Fruit fly (Drosophila melanogaster) whole organism, embryonic: ENCODE measurements around the gene Dpm1.

ENCODE experiments used
- CG10274 ChIP-seq: fragments of 200-800 bp; sonication (Bioruptor generic); optimal IDR thresholded peaks from 3 replicates; lab custom pipeline; 2017; ENCODE audit warnings: missing biosample characterization, mild to moderate bottlenecking, missing genetic modification characterization
- CG10462 ChIP-seq: fragments of 200-800 bp; sonication (Bioruptor generic); optimal IDR thresholded peaks from 2 replicates; lab custom pipeline; 2016; ENCODE audit warnings: missing biosample characterization, missing genetic modification characterization
- CG12155 ChIP-seq: fragments of 200-800 bp; sonication (Bioruptor generic); optimal IDR thresholded peaks from 3 replicates; lab custom pipeline; 2016; ENCODE audit warnings: missing biosample characterization, missing genetic modification characterization
- CG1647 ChIP-seq: fragments of 200-800 bp; sonication (Bioruptor generic); optimal IDR thresholded peaks from 3 replicates; lab custom pipeline; 2016; ENCODE audit warnings: missing biosample characterization, missing genetic modification characterization
- CG17361 ChIP-seq: fragments of 200-800 bp; sonication (Bioruptor generic); IDR thresholded peaks from 3 replicates; pipeline ENCODE4 v1.3.6; 2022; ENCODE audit warnings: missing biosample characterization, missing genetic modification characterization
- CG17568 ChIP-seq: fragments of 200-800 bp; sonication (Bioruptor generic); optimal IDR thresholded peaks from 2 replicates; lab custom pipeline; 2018; ENCODE audit warnings: missing biosample characterization, mild to moderate bottlenecking, missing genetic modification characterization, moderate library complexity
- CG17802 ChIP-seq: fragments of 200-800 bp; sonication (Bioruptor generic); optimal IDR thresholded peaks from 2 replicates; lab custom pipeline; 2018; ENCODE audit warnings: missing biosample characterization, mild to moderate bottlenecking, missing genetic modification characterization, moderate library complexity
- CG17912 ChIP-seq: fragments of 200-800 bp; sonication (Bioruptor generic); optimal IDR thresholded peaks from 2 replicates; lab custom pipeline; 2018; ENCODE audit warnings: missing biosample characterization, mild to moderate bottlenecking, missing genetic modification characterization
- CG1792 ChIP-seq: fragments of 200-800 bp; sonication (Bioruptor generic); optimal IDR thresholded peaks from 2 replicates; lab custom pipeline; 2016; ENCODE audit warnings: missing biosample characterization, missing genetic modification characterization
- CG18599 ChIP-seq: fragments of 200-800 bp; sonication (Bioruptor generic); optimal IDR thresholded peaks from 3 replicates; lab custom pipeline; 2017; ENCODE audit warnings: missing biosample characterization, missing genetic modification characterization, mild to moderate bottlenecking, moderate library complexity, missing genetic modification reagents
- CG18764 ChIP-seq: fragments of 200-800 bp; sonication (Bioruptor generic); optimal IDR thresholded peaks from 3 replicates; lab custom pipeline; 2016; ENCODE audit warnings: missing biosample characterization, missing genetic modification characterization
- CG2116 ChIP-seq: fragments of 200-800 bp; sonication (Bioruptor generic); optimal IDR thresholded peaks from 3 replicates; lab custom pipeline; 2018; ENCODE audit warnings: missing biosample characterization, mild to moderate bottlenecking, missing genetic modification characterization
- CG2199 ChIP-seq: fragments of 200-800 bp; sonication (Bioruptor generic); IDR thresholded peaks from 3 replicates; pipeline ENCODE4 v1.3.6; 2022; ENCODE audit warnings: missing biosample characterization, missing genetic modification characterization
- CG31441 ChIP-seq: fragments of 200-800 bp; sonication (Bioruptor generic); IDR thresholded peaks from 2 replicates; pipeline ENCODE4 v1.3.6; 2022; ENCODE audit warnings: missing biosample characterization, missing genetic modification characterization
- CG32772 ChIP-seq: fragments of 200-800 bp; sonication (Bioruptor generic); IDR thresholded peaks from 2 replicates; pipeline ENCODE4 v1.3.6; 2022; ENCODE audit warnings: missing biosample characterization, missing genetic modification characterization
- CG33213 ChIP-seq: fragments of 200-800 bp; sonication (Bioruptor generic); optimal IDR thresholded peaks from 3 replicates; lab custom pipeline; 2016; ENCODE audit warnings: missing biosample characterization, missing genetic modification characterization
- CG34376 ChIP-seq: fragments of 200-800 bp; sonication (Bioruptor generic); optimal IDR thresholded peaks from 2 replicates; lab custom pipeline; 2018; ENCODE audit warnings: missing biosample characterization, mild to moderate bottlenecking, missing genetic modification characterization
- CG4328 ChIP-seq: fragments of 200-800 bp; sonication (Bioruptor generic); optimal IDR thresholded peaks from 3 replicates; lab custom pipeline; 2017; ENCODE audit warnings: missing biosample characterization, missing genetic modification reagents, missing genetic modification characterization
- CG43689 ChIP-seq: fragments of 200-800 bp; sonication (Bioruptor generic); IDR thresholded peaks from 2 replicates; pipeline ENCODE4 v1.3.6; 2022; ENCODE audit warnings: missing biosample characterization, missing genetic modification characterization
- CG7786 ChIP-seq: fragments of 200-800 bp; sonication (Bioruptor generic); optimal IDR thresholded peaks from 2 replicates; lab custom pipeline; 2016; ENCODE audit warnings: missing biosample characterization, missing genetic modification characterization
- CG8388 ChIP-seq: fragments of 200-800 bp; sonication (Bioruptor generic); optimal IDR thresholded peaks from 2 replicates; lab custom pipeline; 2019; ENCODE audit warnings: missing biosample characterization, mild to moderate bottlenecking, missing genetic modification characterization, moderate library complexity
- CG9876 ChIP-seq: fragments of 200-800 bp; sonication (Bioruptor generic); optimal IDR thresholded peaks from 2 replicates; lab custom pipeline; 2016; ENCODE audit warnings: missing biosample characterization, missing genetic modification characterization
- Camta ChIP-seq: fragments of 200-800 bp; sonication (Bioruptor generic); optimal IDR thresholded peaks from 2 replicates; lab custom pipeline; 2016; ENCODE audit warnings: missing biosample characterization, missing genetic modification characterization
- D ChIP-seq, 2 experiments: fragments of 200-800 bp in 1 of 2; fragments of >200 bp in 1 of 2; sonication (Bioruptor generic) in 1 of 2; optimal IDR thresholded peaks; 2 replicates in 1 of 2; 3 replicates in 1 of 2; lab custom pipeline; 2017; ENCODE audit warnings: mild to moderate bottlenecking in 1 of 2, missing biosample characterization in 1 of 2, missing genetic modification characterization in 1 of 2, missing genetic modification reagents in 1 of 2
- E2f2 ChIP-seq: fragments of 200-800 bp; sonication (Bioruptor generic); IDR thresholded peaks from 2 replicates; pipeline ENCODE4 v1.3.6; 2022; ENCODE audit warnings: missing biosample characterization, missing genetic modification characterization
- Gsc ChIP-seq: fragments of 200-800 bp; sonication (Bioruptor generic); IDR thresholded peaks from 2 replicates; pipeline ENCODE4 v1.3.6; 2022; ENCODE audit warnings: missing biosample characterization, missing genetic modification characterization
- Hey ChIP-seq: fragments of 200-800 bp; sonication (Bioruptor generic); optimal IDR thresholded peaks from 3 replicates; lab custom pipeline; 2018; ENCODE audit warnings: missing biosample characterization, mild to moderate bottlenecking, missing genetic modification characterization
- Mad ChIP-seq: fragments of 200-800 bp; sonication (Bioruptor generic); optimal IDR thresholded peaks from 2 replicates; lab custom pipeline; 2016; ENCODE audit warnings: missing biosample characterization, missing genetic modification characterization
- NC2α ChIP-seq: fragments of 200-800 bp; sonication (Bioruptor generic); optimal IDR thresholded peaks from 2 replicates; lab custom pipeline; 2016; ENCODE audit warnings: missing biosample characterization, missing genetic modification characterization
- NK7.1 ChIP-seq: fragments of 200-800 bp; sonication (Bioruptor generic); optimal IDR thresholded peaks from 3 replicates; lab custom pipeline; 2016; ENCODE audit warnings: missing biosample characterization, missing genetic modification characterization
- Scr ChIP-seq: fragments of 200-800 bp; sonication (Bioruptor generic); IDR thresholded peaks from 2 replicates; pipeline ENCODE4 v1.3.6; 2022; ENCODE audit warnings: missing biosample characterization, missing genetic modification characterization; ENCODE audit not compliant: partially characterized antibody
- Taf1 ChIP-seq: fragments of 200-800 bp; sonication (Bioruptor generic); IDR thresholded peaks from 2 replicates; pipeline ENCODE4 v1.3.6; 2022; ENCODE audit warnings: missing biosample characterization, missing genetic modification characterization
- Xrp1 ChIP-seq: fragments of 200-800 bp; sonication (Bioruptor generic); IDR thresholded peaks from 2 replicates; pipeline ENCODE4 v1.3.6; 2022; ENCODE audit warnings: missing biosample characterization, missing genetic modification characterization
- bowl ChIP-seq: fragments of 200-800 bp; sonication (Bioruptor generic); IDR thresholded peaks from 2 replicates; pipeline ENCODE4 v1.3.6; 2022; ENCODE audit warnings: missing biosample characterization, missing genetic modification characterization
- btn ChIP-seq: fragments of 200-800 bp; sonication (Bioruptor generic); optimal IDR thresholded peaks from 2 replicates; lab custom pipeline; 2016; ENCODE audit warnings: missing biosample characterization, missing genetic modification characterization
- cato ChIP-seq: fragments of 200-800 bp; sonication (Bioruptor generic); optimal IDR thresholded peaks from 2 replicates; lab custom pipeline; 2016; ENCODE audit warnings: missing biosample characterization, missing genetic modification characterization, borderline replicate concordance
- corto ChIP-seq: fragments of 200-800 bp; sonication (Bioruptor generic); optimal IDR thresholded peaks from 2 replicates; lab custom pipeline; 2016; ENCODE audit warnings: missing biosample characterization, mild to moderate bottlenecking, missing genetic modification characterization, moderate library complexity
- crp ChIP-seq, 2 experiments: fragments of 200-800 bp; sonication (Bioruptor generic); optimal IDR thresholded peaks; 2 replicates in 1 of 2; 3 replicates in 1 of 2; lab custom pipeline; 2017; ENCODE audit warnings: missing biosample characterization in 2 of 2, missing genetic modification characterization in 2 of 2, mild to moderate bottlenecking in 1 of 2, moderate library complexity in 1 of 2
- dmrt11E ChIP-seq: fragments of 200-800 bp; sonication (Bioruptor generic); optimal IDR thresholded peaks from 3 replicates; lab custom pipeline; 2018; ENCODE audit warnings: missing biosample characterization, mild to moderate bottlenecking, missing genetic modification characterization, moderate library complexity
- her ChIP-seq: fragments of 200-800 bp; sonication (Bioruptor generic); optimal IDR thresholded peaks from 2 replicates; lab custom pipeline; 2016; ENCODE audit warnings: missing biosample characterization, missing genetic modification characterization
- kah ChIP-seq: fragments of 200-800 bp; sonication (Bioruptor generic); optimal IDR thresholded peaks from 2 replicates; lab custom pipeline; 2018; ENCODE audit warnings: missing biosample characterization, mild to moderate bottlenecking, missing genetic modification characterization
- mam ChIP-seq: fragments of 200-800 bp; sonication (Bioruptor generic); optimal IDR thresholded peaks from 3 replicates; lab custom pipeline; 2016; ENCODE audit warnings: missing biosample characterization, missing genetic modification characterization
- nmo ChIP-seq: fragments of 200-800 bp; sonication (Bioruptor generic); optimal IDR thresholded peaks from 2 replicates; lab custom pipeline; 2018; ENCODE audit warnings: missing biosample characterization, mild to moderate bottlenecking, missing genetic modification characterization, moderate library complexity
- pb ChIP-seq: fragments of 200-800 bp; sonication (Bioruptor generic); optimal IDR thresholded peaks from 3 replicates; lab custom pipeline; 2016; ENCODE audit warnings: missing biosample characterization, missing genetic modification characterization
- pnt ChIP-seq: fragments of 200-800 bp; sonication (Bioruptor generic); optimal IDR thresholded peaks from 3 replicates; lab custom pipeline; 2016; ENCODE audit warnings: missing biosample characterization, missing genetic modification characterization
- sens ChIP-seq: fragments of 200-800 bp; sonication (Bioruptor generic); peaks from one replicate; lab custom pipeline; 2016; ENCODE audit warnings: missing biosample characterization, missing genetic modification characterization
- so ChIP-seq: fragments of 200-800 bp; sonication (Bioruptor generic); IDR thresholded peaks from 3 replicates; pipeline ENCODE4 v1.3.6; 2022; ENCODE audit warnings: missing biosample characterization, missing genetic modification characterization
- sqz ChIP-seq: fragments of 200-800 bp; sonication (Bioruptor generic); optimal IDR thresholded peaks from 3 replicates; lab custom pipeline; 2018; ENCODE audit warnings: missing biosample characterization, mild to moderate bottlenecking, missing genetic modification characterization
- wek ChIP-seq: fragments of 200-800 bp; sonication (Bioruptor generic); optimal IDR thresholded peaks from 3 replicates; lab custom pipeline; 2018; ENCODE audit warnings: missing biosample characterization, mild to moderate bottlenecking, missing genetic modification characterization, moderate library complexity
- z ChIP-seq: fragments of 200-800 bp; sonication (Bioruptor generic); IDR thresholded peaks from 3 replicates; pipeline ENCODE4 v1.3.6; 2022; ENCODE audit warnings: missing biosample characterization, missing genetic modification characterization

Gene Dpm1

DNA sequence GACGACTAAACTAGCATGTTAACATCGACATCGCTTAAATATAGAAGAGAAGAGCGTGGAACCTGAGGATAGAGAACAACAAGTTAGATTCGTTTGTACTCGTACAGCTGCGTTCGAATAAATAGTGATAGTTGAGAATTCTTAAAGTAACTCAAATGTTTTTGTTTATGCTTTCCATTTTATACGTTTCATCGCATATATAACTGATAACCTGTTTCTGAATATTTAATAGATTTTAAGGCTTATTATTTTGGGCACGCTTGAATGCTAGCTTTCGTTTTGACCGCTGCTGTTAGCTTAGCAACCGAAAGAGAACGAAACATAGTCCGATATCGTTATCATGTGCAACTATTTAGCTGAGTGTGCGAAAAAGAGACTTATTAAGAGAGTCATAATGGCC, 2.1 kb upstream of the Dpm1 start (continued):
- peak; percentile 81 for TF ChIP-seq Hey (tag; lab: Kevin White, UChicago)
- peak in 1 of 2 experiments; percentile 54 for TF ChIP-seq crp (GFP tag; optimal IDR thresholded peaks at IDR 0.05; lab: Kevin White, UChicago)
- peak; percentile 84 for TF ChIP-seq Mad (GFP tag; lab: Kevin White, UChicago)
- TF ChIP-seq Xrp1: peak; percentile 92
- peak; percentile 61 for TF ChIP-seq wek (GFP tag; lab: Kevin White, UChicago)
- peak; percentile 96 for TF ChIP-seq Taf1 (GFP tag; lab: Robert Waterston, UW)
- peak; percentile 98 for TF ChIP-seq mam (GFP tag; lab: Kevin White, UChicago)
- peak; percentile 93 for TF ChIP-seq CG1792 (GFP tag; lab: Kevin White, UChicago)
- TF ChIP-seq CG18599 (GFP tag; lab: Kevin White, UChicago): peak; percentile 99
- peak; percentile 83 for TF ChIP-seq CG43689 (GFP tag; lab: Robert Waterston, UW)
- TF ChIP-seq dmrt11E (tag; lab: Kevin White, UChicago): peak; percentile 64
- TF ChIP-seq so: peak; percentile 95
- TF ChIP-seq NC2α: peak; percentile 76
- peak; percentile 62 for TF ChIP-seq pnt (GFP tag; lab: Kevin White, UChicago)
- peak; percentile 80 for TF ChIP-seq E2f2 (GFP tag; lab: Robert Waterston, UW)
- no peak for TF ChIP-seq sqz
- TF ChIP-seq CG17802 (tag; lab: Kevin White, UChicago): peak; percentile 55
- peak; percentile 98 for TF ChIP-seq sens (GFP tag; lab: Kevin White, UChicago)
- peak; percentile 91 for TF ChIP-seq nmo
- peak; percentile 98 for TF ChIP-seq CG34376 (GFP tag; lab: Kevin White, UChicago)
- peak; percentile 79 for TF ChIP-seq CG18764 (GFP tag; lab: Kevin White, UChicago)
- peak; percentile 90 for TF ChIP-seq CG9876 (GFP tag; lab: Kevin White, UChicago)
- peak; percentile 80; the same call in 2 of the 3 replicates for TF ChIP-seq CG2199 (GFP tag; lab: Robert Waterston, UW)
- peak; percentile 93 for TF ChIP-seq CG32772 (GFP tag; lab: Robert Waterston, UW)
- TF ChIP-seq CG10274 (GFP tag; lab: Kevin White, UChicago): peak; percentile 86
- peak; percentile 95 for TF ChIP-seq her
- TF ChIP-seq Camta (GFP tag; lab: Kevin White, UChicago): peak; percentile 92
- peak; percentile 84 for TF ChIP-seq corto
- TF ChIP-seq CG1647 (GFP tag; lab: Kevin White, UChicago): peak; percentile 89
- peak; percentile 25 for TF ChIP-seq CG17912 (GFP tag; lab: Kevin White, UChicago)
- peak; percentile 94 for TF ChIP-seq CG33213 (GFP tag; lab: Kevin White, UChicago)
- peak; percentile 84 for TF ChIP-seq CG31441
- peak; percentile 67 for TF ChIP-seq CG4328 (GFP tag; lab: Kevin White, UChicago)
- TF ChIP-seq btn (GFP tag; lab: Kevin White, UChicago): peak; percentile 62
- TF ChIP-seq CG7786 (GFP tag; lab: Kevin White, UChicago): peak; percentile 97
- peak; percentile 81 for TF ChIP-seq CG8388 (GFP tag; lab: Kevin White, UChicago)
- TF ChIP-seq cato (GFP tag; lab: Kevin White, UChicago): peak; percentile 79
- peak; percentile 82 for TF ChIP-seq pb (GFP tag; lab: Kevin White, UChicago)
- peak; percentile 92 for TF ChIP-seq CG17568 (GFP tag; lab: Kevin White, UChicago)
- peak; percentile 88 for TF ChIP-seq CG17361 (GFP tag; lab: Robert Waterston, UW)
- TF ChIP-seq bowl (GFP tag; lab: Robert Waterston, UW): peak; percentile 77; the same call in 1 of the 2 replicates
- peak; percentile 70 for TF ChIP-seq CG2116 (GFP tag; lab: Kevin White, UChicago)
- TF ChIP-seq D (optimal IDR thresholded peaks at IDR 0.05; lab: Kevin White, UChicago): no peak
- TF ChIP-seq D (GFP tag; optimal IDR thresholded peaks at IDR 0.05; lab: Kevin White, UChicago): peak; percentile 57
- peak; percentile 88 for TF ChIP-seq NK7.1 (GFP tag; lab: Kevin White, UChicago)
- TF ChIP-seq Gsc (GFP tag; lab: Robert Waterston, UW): peak; percentile 66
- peak; percentile 32; the same call in 1 of the 3 replicates for TF ChIP-seq z (GFP tag; lab: Robert Waterston, UW)
- peak; percentile 95 for TF ChIP-seq CG12155
- peak; percentile 79 for TF ChIP-seq CG10462 (GFP tag; lab: Kevin White, UChicago)
- TF ChIP-seq Scr: no peak
- TF ChIP-seq kah (GFP tag; lab: Kevin White, UChicago): peak; percentile 73
